Worm (Caenorhabditis elegans): ENCODE results near the gene rpb-6.
A peak's percentile ranks its signal among the peaks of the same experiment; 100 is the strongest.

rpb-6 gene

DNA sequence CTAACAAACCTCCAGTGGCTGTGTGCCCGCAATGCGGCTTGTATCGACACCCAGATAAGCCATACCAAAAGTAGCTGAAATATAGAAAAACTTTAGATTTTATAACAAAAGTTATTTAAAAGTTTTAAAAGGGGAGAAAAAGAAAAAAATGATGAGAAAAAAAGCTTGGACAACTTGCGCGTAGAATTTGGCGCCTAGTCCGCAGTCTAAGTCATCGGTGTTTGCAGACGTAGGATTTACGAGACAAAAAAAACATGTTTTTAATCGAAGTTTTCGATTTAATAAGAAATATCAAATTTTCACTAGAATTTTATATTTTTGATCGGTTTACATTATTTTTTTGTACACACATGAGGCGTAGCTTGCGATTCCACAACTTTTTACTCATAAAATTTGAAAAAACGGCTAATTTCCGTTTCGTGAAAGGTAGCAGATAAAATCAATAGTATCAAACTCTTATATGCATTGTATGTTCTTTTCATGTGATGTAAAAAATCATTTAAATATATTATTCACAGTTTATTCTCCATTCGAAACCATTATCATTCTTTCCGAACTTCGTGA lies 37.2 kb upstream of the rpb-6 start, which contains the start of gene pro-1 (continued):
- TF ChIP-seq lsy-27 (tag; optimal IDR thresholded peaks at IDR 0.05; ENCODE audit: borderline replicate concordance, insufficient read depth) (peak; percentile 65), snpc-1.3 (tag; optimal IDR thresholded peaks at IDR 0.05; ENCODE audit: insufficient read depth) (peak; percentile 63), tbp1 (GFP tag; optimal IDR thresholded peaks at IDR 0.05) (peak; percentile 62), D2030.7 (GFP tag; IDR thresholded peaks at IDR 0.05) (peak; percentile 36; the same call in 1 of the 2 replicates), B0035.1 (tag; optimal IDR thresholded peaks at IDR 0.05) (peak; percentile 88), B0019.2 (GFP tag; conservative IDR thresholded peaks at IDR 0.05) (no peak; the same call in 1 of the 2 replicates), nhr-120 (GFP tag; IDR thresholded peaks at IDR 0.05) (peak; percentile 82), rpc-1 (optimal IDR thresholded peaks at IDR 0.05) (no peak), rpc-1 (tag; optimal IDR thresholded peaks at IDR 0.05) (no peak), Y53G8AR.9 (GFP tag; conservative IDR thresholded peaks at IDR 0.05) (peak; percentile 88), nhr-27 (tag; optimal IDR thresholded peaks at IDR 0.05) (peak; percentile 12), tbx-9 (tag; optimal IDR thresholded peaks at IDR 0.05; ENCODE audit: borderline replicate concordance) (peak; percentile 5), rcor-1 (GFP tag; IDR thresholded peaks at IDR 0.05) (peak; percentile 52; the same call in 1 of the 2 replicates), dox-1 (GFP tag; IDR thresholded peaks at IDR 0.05) (peak; percentile 67), K12H6.12 (tag; optimal IDR thresholded peaks at IDR 0.05) (peak; percentile 65), hsf-1 (GFP tag; IDR thresholded peaks at IDR 0.05) (peak; percentile 48), cebp-1 (GFP tag; IDR thresholded peaks at IDR 0.05) (peak; percentile 18; the same call in 1 of the 2 replicates), cebp-1 (tag; optimal IDR thresholded peaks at IDR 0.05) (peak; percentile 89), ZK185.1 (tag; optimal IDR thresholded peaks at IDR 0.05; ENCODE audit: poor library complexity, severe bottlenecking) (peak; percentile 90), let-607 (tag; optimal IDR thresholded peaks at IDR 0.05) (peak; percentile 35 to 53), snpc-1.1 (tag; optimal IDR thresholded peaks at IDR 0.05; ENCODE audit: insufficient read depth) (peak; percentile 37), dpff-1 (tag; optimal IDR thresholded peaks at IDR 0.05) (no peak), sptf-2 (GFP tag; optimal IDR thresholded peaks at IDR 0.05) (no peak), hlh-12 (tag; optimal IDR thresholded peaks at IDR 0.05) (no peak), ceh-27 (GFP tag; optimal IDR thresholded peaks at IDR 0.05) (peak; percentile 26), nhr-80 (tag; optimal IDR thresholded peaks at IDR 0.05) (peak; percentile 15), xnd-1 (tag; optimal IDR thresholded peaks at IDR 0.05) (no peak), F33H1.4 (GFP tag; IDR thresholded peaks at IDR 0.05) (peak; percentile 53), egl-44 (GFP tag; IDR thresholded peaks at IDR 0.05) (peak; percentile 79; the same call in 1 of the 2 replicates), attf-5 (GFP tag; optimal IDR thresholded peaks at IDR 0.05) (peak; percentile 91), hrde-1 (tag; optimal IDR thresholded peaks at IDR 0.05; ENCODE audit: borderline replicate concordance) (no peak), Y53F4B.3 (GFP tag; IDR thresholded peaks at IDR 0.05) (peak; percentile 52; the same call in 1 of the 2 replicates), F57C9.4 (tag; optimal IDR thresholded peaks at IDR 0.05) (peak; percentile 36), Y95B8A.8 (GFP tag; IDR thresholded peaks at IDR 0.05) (peak; percentile 85), madf-8 (GFP tag; conservative IDR thresholded peaks at IDR 0.05) (0 out of 2 replicates have a peak, but pooled peaks have one; percentile 5), cebp-2 (GFP tag; IDR thresholded peaks at IDR 0.05) (peak; percentile 72), aptf-3 (GFP tag; IDR thresholded peaks at IDR 0.05) (peak; percentile 91; the same call in 1 of the 2 replicates), lsl-1 (GFP tag; optimal IDR thresholded peaks at IDR 0.05) (peak; percentile 15), zfh-2 (GFP tag; conservative IDR thresholded peaks at IDR 0.05) (no peak), Y67H2A.10 (GFP tag; conservative IDR thresholded peaks at IDR 0.05) (peak; percentile 82), ceh-91 (GFP tag; IDR thresholded peaks at IDR 0.05) (no peak), C17E4.6 (GFP tag; IDR thresholded peaks at IDR 0.05) (no peak), tlf-1 (GFP tag; optimal IDR thresholded peaks at IDR 0.05) (peak; percentile 76), mel-28 (tag; optimal IDR thresholded peaks at IDR 0.05; ENCODE audit: borderline replicate concordance) (peak; percentile 65), ztf-25 (GFP tag; IDR thresholded peaks at IDR 0.05) (0 out of 2 replicates have a peak, but pooled peaks have one; percentile 7), ccch-3 (GFP tag; optimal IDR thresholded peaks at IDR 0.05) (peak; percentile 15)

Measured in whole organism, young adult.